Fruit fly (Drosophila melanogaster): ENCODE results near the gene CG3213.

The CG3213 gene

DNA sequence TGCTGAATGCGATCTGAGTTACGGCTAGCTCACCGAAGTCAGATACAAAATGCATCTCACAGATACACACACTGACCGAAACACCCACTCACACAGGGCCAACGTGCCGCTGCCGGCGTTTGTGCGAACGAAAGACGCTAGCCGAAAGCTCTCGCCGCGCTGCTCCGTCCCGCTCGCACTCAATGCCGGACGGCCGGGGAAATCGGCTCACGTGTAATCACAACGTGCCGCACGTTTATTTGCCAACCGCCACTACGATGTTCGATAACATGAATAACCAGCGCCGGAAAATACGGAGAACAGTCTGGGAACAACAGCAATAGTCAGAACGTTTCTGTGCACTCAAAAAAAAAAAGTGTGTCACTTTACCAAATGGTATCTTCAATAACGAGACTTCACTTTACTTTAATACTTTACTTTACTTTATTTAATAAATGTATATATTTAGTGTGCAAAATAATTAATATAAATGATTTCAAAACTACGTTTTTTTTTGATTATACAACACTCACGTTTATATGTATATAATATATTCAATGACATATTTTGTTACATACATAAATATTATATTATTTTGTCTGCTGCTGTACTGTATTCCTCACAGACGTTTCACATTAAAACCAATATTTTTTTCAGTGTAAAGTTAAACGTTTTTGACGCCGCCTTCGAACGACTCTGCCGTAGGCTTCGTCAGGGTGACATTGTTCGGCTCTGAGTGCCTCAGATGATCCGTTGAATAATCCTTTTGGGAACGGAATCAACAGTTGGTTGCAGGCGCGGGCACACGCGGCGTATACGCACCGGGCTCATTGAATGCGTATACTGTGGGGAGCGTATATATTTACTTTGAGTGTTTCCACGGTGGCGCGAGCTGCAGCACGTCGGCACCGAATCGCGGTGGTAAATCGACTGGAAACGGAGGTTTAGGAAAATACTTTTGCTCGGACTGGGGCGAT, 12.0 kb downstream of the CG3213 start, which contains the start of gene tim (continued):
- 0 out of 2 replicates have a peak, but pooled peaks have one; percentile 16 for TF ChIP-seq Rfx (GFP tag; IDR thresholded peaks at IDR 0.05)
- no peak for TF ChIP-seq CG10959 (GFP tag; IDR thresholded peaks at IDR 0.05)
- TF ChIP-seq CG7372 (GFP tag; IDR thresholded peaks at IDR 0.05): peak; percentile 54
- no peak for TF ChIP-seq CkIIα-i1 (GFP tag; IDR thresholded peaks at IDR 0.05)
- TF ChIP-seq Hr3 (GFP tag; optimal IDR thresholded peaks at IDR 0.05): peak; percentile 20
- no peak for TF ChIP-seq Gsc (GFP tag; IDR thresholded peaks at IDR 0.05)
- TF ChIP-seq trem (tag; optimal IDR thresholded peaks at IDR 0.05): no peak
- peak; percentile 64 for TF ChIP-seq phol (tag; optimal IDR thresholded peaks at IDR 0.05)
- TF ChIP-seq CG2116 (GFP tag; optimal IDR thresholded peaks at IDR 0.05): no peak
- no peak for TF ChIP-seq CG15479 (GFP tag; optimal IDR thresholded peaks at IDR 0.05)
- no peak for TF ChIP-seq zf30C (GFP tag; optimal IDR thresholded peaks at IDR 0.05)
- TF ChIP-seq dysf (GFP tag; IDR thresholded peaks at IDR 0.05): 0 out of 3 replicates have a peak, but pooled peaks have one; percentile 36
- 0 out of 2 replicates have a peak, but pooled peaks have one; percentile 15 for TF ChIP-seq Nf-YA (GFP tag; IDR thresholded peaks at IDR 0.05)
- TF ChIP-seq unpg (GFP tag; optimal IDR thresholded peaks at IDR 0.05): peak; percentile 58
- no peak for TF ChIP-seq Ravus (GFP tag; IDR thresholded peaks at IDR 0.05)
- peak; percentile 50 for TF ChIP-seq CG10979 (tag; optimal IDR thresholded peaks at IDR 0.05)
- TF ChIP-seq grau (tag; optimal IDR thresholded peaks at IDR 0.05): peak; percentile 56
- TF ChIP-seq CG43689 (GFP tag; IDR thresholded peaks at IDR 0.05): no peak
- no peak for TF ChIP-seq Hey (tag; optimal IDR thresholded peaks at IDR 0.05)
- peak; percentile 40 for TF ChIP-seq CG12659 (GFP tag; optimal IDR thresholded peaks at IDR 0.05)
- no peak for TF ChIP-seq CG17568 (GFP tag; optimal IDR thresholded peaks at IDR 0.05)
- TF ChIP-seq Dp (GFP tag; optimal IDR thresholded peaks at IDR 0.05): no peak
- TF ChIP-seq Gug (GFP tag; IDR thresholded peaks at IDR 0.05): no peak
- no peak for TF ChIP-seq Hmr (GFP tag; optimal IDR thresholded peaks at IDR 0.05)
- no peak for TF ChIP-seq crp (GFP tag; optimal IDR thresholded peaks at IDR 0.05)
- 0 out of 3 replicates have a peak, but pooled peaks have one; percentile 7 for TF ChIP-seq Dbx (GFP tag; IDR thresholded peaks at IDR 0.05)
- no peak for TF ChIP-seq toy (GFP tag; IDR thresholded peaks at IDR 0.05)
- no peak for TF ChIP-seq inv (GFP tag; IDR thresholded peaks at IDR 0.05; ENCODE audit: partially characterized antibody)
- TF ChIP-seq CG10147 (GFP tag; optimal IDR thresholded peaks at IDR 0.05): no peak
- no peak for TF ChIP-seq NK7.1 (GFP tag; optimal IDR thresholded peaks at IDR 0.05)
- TF ChIP-seq hkb (optimal IDR thresholded peaks at IDR 0.05): no peak
- peak; percentile 14; the same call in 1 of the 2 replicates for TF ChIP-seq hkb (GFP tag; IDR thresholded peaks at IDR 0.05)
- TF ChIP-seq CG2199 (GFP tag; IDR thresholded peaks at IDR 0.05): no peak
- no peak for TF ChIP-seq Dad (GFP tag; optimal IDR thresholded peaks at IDR 0.05)
- no peak for TF ChIP-seq CG9609 (GFP tag; optimal IDR thresholded peaks at IDR 0.05)
- TF ChIP-seq Meics (GFP tag; optimal IDR thresholded peaks at IDR 0.05): peak; percentile 44
- TF ChIP-seq Sox102F (GFP tag; optimal IDR thresholded peaks at IDR 0.05): peak; percentile 77
- no peak for TF ChIP-seq dm (GFP tag; optimal IDR thresholded peaks at IDR 0.05)
- no peak for TF ChIP-seq Sin3A (optimal IDR thresholded peaks at IDR 0.05)
- no peak for TF ChIP-seq Vsx1 (GFP tag; optimal IDR thresholded peaks at IDR 0.05)
- no peak for TF ChIP-seq fd3F (GFP tag; optimal IDR thresholded peaks at IDR 0.05)
- no peak for TF ChIP-seq CG2202 (tag; optimal IDR thresholded peaks at IDR 0.05)
- no peak for TF ChIP-seq CG6765 (GFP tag; optimal IDR thresholded peaks at IDR 0.05)
- TF ChIP-seq CG12391 (tag; optimal IDR thresholded peaks at IDR 0.05): peak; percentile 63
- no peak for TF ChIP-seq vfl (GFP tag; optimal IDR thresholded peaks at IDR 0.05)
- no peak for TF ChIP-seq gsb (GFP tag; IDR thresholded peaks at IDR 0.05)
- TF ChIP-seq CG9727 (GFP tag; optimal IDR thresholded peaks at IDR 0.05): peak; percentile 43
- TF ChIP-seq gce (GFP tag; IDR thresholded peaks at IDR 0.05): no peak
- TF ChIP-seq CG2889 (GFP tag; IDR thresholded peaks at IDR 0.05): no peak

Data from whole organism, embryonic.